Worm (Caenorhabditis elegans) whole organism, L3 larva: Measurements from ENCODE around the gene mac-1.

ENCODE experiments used
- ama-1 ChIP-seq: fragments of 150-350 bp; optimal IDR thresholded peaks from 2 replicates; lab custom pipeline; 2018
- elt-2 ChIP-seq: sonication (generic microtip); optimal IDR thresholded peaks from 2 replicates; lab custom pipeline; 2016; ENCODE audit warnings: missing genetic modification reagents, mild to moderate bottlenecking, missing genetic modification characterization, missing compliant biosample characterization
- fos-1 ChIP-seq: fragments of 150-350 bp; optimal IDR thresholded peaks from 2 replicates; lab custom pipeline; 2014; ENCODE audit warnings: missing biosample characterization, missing genetic modification characterization
- mdl-1 ChIP-seq: fragments of 150-350 bp; optimal IDR thresholded peaks from 2 replicates; lab custom pipeline; 2014; ENCODE audit warnings: missing biosample characterization, missing genetic modification characterization
- mml-1 ChIP-seq: fragments of 150-350 bp; sonication (generic microtip); optimal IDR thresholded peaks from 3 replicates; lab custom pipeline; 2014; ENCODE audit warnings: missing biosample characterization, missing genetic modification characterization
- nhr-23 ChIP-seq: fragments of 150-350 bp; optimal IDR thresholded peaks from 2 replicates; lab custom pipeline; 2014; ENCODE audit warnings: missing biosample characterization, missing genetic modification reagents, missing genetic modification characterization
- nhr-28 ChIP-seq: fragments of 150-350 bp; optimal IDR thresholded peaks from 2 replicates; lab custom pipeline; 2014; ENCODE audit warnings: missing biosample characterization, missing genetic modification characterization
- nhr-77 ChIP-seq: fragments of 150-350 bp; optimal IDR thresholded peaks from 2 replicates; lab custom pipeline; 2014; ENCODE audit warnings: missing biosample characterization, missing genetic modification characterization
- pha-4 ChIP-seq: fragments of 150-350 bp; optimal IDR thresholded peaks from 2 replicates; lab custom pipeline; 2014; ENCODE audit warnings: missing biosample characterization, missing genetic modification reagents, missing genetic modification characterization
- sea-2 ChIP-seq: fragments of 150-350 bp; sonication (generic microtip); optimal IDR thresholded peaks from 4 replicates; lab custom pipeline; 2014; ENCODE audit warnings: missing biosample characterization, missing genetic modification reagents, missing genetic modification characterization
- snpc-4 ChIP-seq: fragments of 150-350 bp; optimal IDR thresholded peaks from 2 replicates; lab custom pipeline; 2014; ENCODE audit warnings: missing biosample characterization, missing genetic modification characterization

- TF ChIP-seq fos-1: no peak
- no peak for TF ChIP-seq pha-4 (tag; lab: Kevin White, UChicago)
- no peak for TF ChIP-seq nhr-23
- TF ChIP-seq elt-2 (tag; lab: Kevin White, UChicago): no peak
- no peak for TF ChIP-seq nhr-28 (tag; lab: Kevin White, UChicago)
- no peak for TF ChIP-seq snpc-4 (tag; lab: Kevin White, UChicago)
- TF ChIP-seq ama-1 (lab: Kevin White, UChicago): no peak
- no peak for TF ChIP-seq mml-1 (tag; lab: Kevin White, UChicago)
- no peak for TF ChIP-seq nhr-77 (tag; lab: Kevin White, UChicago)
- no peak for TF ChIP-seq sea-2 (GFP tag; lab: Kevin White, UChicago)
- TF ChIP-seq mdl-1: no peak
Measured at ce11 chrII:13320811-13321210, at the start of gene mac-1.
